Worm (Caenorhabditis elegans): ENCODE data around the gene fbxc-51.

fbxc-51 gene

DNA sequence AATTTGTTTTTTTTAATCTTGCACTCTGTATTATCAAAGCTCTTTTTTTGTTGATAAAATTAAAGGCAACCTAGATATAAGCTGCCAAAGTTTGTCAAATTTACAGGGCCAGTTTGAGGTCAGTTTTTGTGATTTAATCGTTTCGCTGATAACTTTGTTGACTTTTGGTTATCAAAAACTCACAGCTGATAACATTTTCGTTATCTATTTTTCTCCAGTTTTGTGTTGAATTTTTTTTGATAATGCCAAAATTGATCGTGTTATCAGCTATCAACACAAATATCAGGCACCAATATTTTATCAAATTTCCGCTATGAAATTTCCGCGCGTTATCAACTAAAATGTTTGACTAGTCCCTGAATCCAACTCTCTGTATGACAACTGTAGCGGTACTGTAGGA, 46.6 kb downstream of the fbxc-51 start (continued):
- no peak for TF ChIP-seq nhr-71 (tag; optimal IDR thresholded peaks at IDR 0.05)
- no peak for TF ChIP-seq ztf-4 (tag; optimal IDR thresholded peaks at IDR 0.05)
- TF ChIP-seq mdl-1 (tag; optimal IDR thresholded peaks at IDR 0.05) = no peak
- TF ChIP-seq mab-9 (GFP tag; IDR thresholded peaks at IDR 0.05) = no peak
- TF ChIP-seq fkh-8 (tag; optimal IDR thresholded peaks at IDR 0.05) = no peak
- TF ChIP-seq nhr-85 (tag) = no peak
- no peak for TF ChIP-seq xbp-1 (tag; optimal IDR thresholded peaks at IDR 0.05)
- no peak for TF ChIP-seq lin-13 (GFP tag; optimal IDR thresholded peaks at IDR 0.05)
- TF ChIP-seq nhr-90 (tag; optimal IDR thresholded peaks at IDR 0.05; ENCODE audit: poor library complexity) = peak; percentile 31
- TF ChIP-seq blmp-1 (tag; optimal IDR thresholded peaks at IDR 0.05) = no peak
- no peak for TF ChIP-seq snpc-4 (tag; optimal IDR thresholded peaks at IDR 0.05)
- TF ChIP-seq C34B4.2 (tag; optimal IDR thresholded peaks at IDR 0.05) = no peak
- TF ChIP-seq egl-27 (tag; optimal IDR thresholded peaks at IDR 0.05) = no peak
- no peak for TF ChIP-seq hlh-4 (tag; optimal IDR thresholded peaks at IDR 0.05)
- TF ChIP-seq ztf-11 (tag; optimal IDR thresholded peaks at IDR 0.05) = no peak
- peak; percentile 27 for TF ChIP-seq lin-14 (GFP tag; optimal IDR thresholded peaks at IDR 0.05)
- TF ChIP-seq unc-86 (tag; optimal IDR thresholded peaks at IDR 0.05) = no peak
- no peak for TF ChIP-seq ceh-90 (tag; optimal IDR thresholded peaks at IDR 0.05)
- TF ChIP-seq ceh-88 (GFP tag; IDR thresholded peaks at IDR 0.05) = no peak
- TF ChIP-seq vab-15 (tag; optimal IDR thresholded peaks at IDR 0.05) = no peak
- TF ChIP-seq dsc-1 (tag; optimal IDR thresholded peaks at IDR 0.05) = no peak
- no peak for TF ChIP-seq lin-15B (tag; optimal IDR thresholded peaks at IDR 0.05)
- TF ChIP-seq unc-98 (GFP tag; IDR thresholded peaks at IDR 0.05) = no peak
- no peak for TF ChIP-seq mep-1 (tag; optimal IDR thresholded peaks at IDR 0.05)
- no peak for TF ChIP-seq ceh-63 (GFP tag; optimal IDR thresholded peaks at IDR 0.05)
- no peak for TF ChIP-seq unc-130 (tag; optimal IDR thresholded peaks at IDR 0.05)
- TF ChIP-seq aha-1 (tag; optimal IDR thresholded peaks at IDR 0.05) = no peak
- no peak for TF ChIP-seq sox-4 (tag; optimal IDR thresholded peaks at IDR 0.05)
- peak in 1 of 2 experiments; percentile 48 for TF ChIP-seq lin-35 (GFP tag; optimal IDR thresholded peaks at IDR 0.05)
- TF ChIP-seq alr-1 (tag; optimal IDR thresholded peaks at IDR 0.05; ENCODE audit: borderline replicate concordance) = no peak
- TF ChIP-seq zag-1 (tag; optimal IDR thresholded peaks at IDR 0.05) = no peak
- TF ChIP-seq pqm-1 (tag; optimal IDR thresholded peaks at IDR 0.05) = peak; percentile 100
- TF ChIP-seq fos-1 (tag; optimal IDR thresholded peaks at IDR 0.05) = no peak
- no peak for TF ChIP-seq C16A3.4 (tag; optimal IDR thresholded peaks at IDR 0.05)
- no peak for TF ChIP-seq skn-1 (tag; optimal IDR thresholded peaks at IDR 0.05)
- no peak for TF ChIP-seq unc-62 (GFP tag; optimal IDR thresholded peaks at IDR 0.05)
- no peak for TF ChIP-seq pag-3 (tag; optimal IDR thresholded peaks at IDR 0.05; ENCODE audit: borderline replicate concordance, insufficient read depth)

DNA sequence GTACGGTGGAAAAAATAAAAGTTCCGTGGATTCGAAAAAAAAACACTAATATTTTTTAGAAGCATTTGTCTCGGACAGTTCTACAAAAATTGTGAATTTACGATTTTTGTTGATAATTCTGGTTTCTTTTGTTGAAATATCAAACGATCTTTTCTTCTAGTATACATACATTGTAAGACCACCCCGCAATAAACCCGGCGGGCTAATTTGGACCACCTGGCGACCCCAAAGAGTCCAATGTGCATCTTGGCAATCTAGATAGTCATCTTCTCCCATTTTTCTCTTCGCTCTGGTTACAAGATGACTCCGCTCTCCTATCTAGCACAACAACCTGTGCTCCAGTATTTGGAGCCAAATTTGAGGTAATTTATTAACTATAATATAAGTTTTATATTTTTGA, 47.2 kb downstream of the fbxc-51 start, which contains the start of gene fbxc-29:
Gene fbxc-29 (plus strand): TSS at position 301 of the 400 bp plus-strand sequence.
- TF ChIP-seq dsc-1 (tag; optimal IDR thresholded peaks at IDR 0.05) (peak; percentile 17), blmp-1 (tag; optimal IDR thresholded peaks at IDR 0.05) (no peak), sup-37 (GFP tag; optimal IDR thresholded peaks at IDR 0.05) (no peak), ceh-90 (tag; optimal IDR thresholded peaks at IDR 0.05) (no peak)

DNA sequence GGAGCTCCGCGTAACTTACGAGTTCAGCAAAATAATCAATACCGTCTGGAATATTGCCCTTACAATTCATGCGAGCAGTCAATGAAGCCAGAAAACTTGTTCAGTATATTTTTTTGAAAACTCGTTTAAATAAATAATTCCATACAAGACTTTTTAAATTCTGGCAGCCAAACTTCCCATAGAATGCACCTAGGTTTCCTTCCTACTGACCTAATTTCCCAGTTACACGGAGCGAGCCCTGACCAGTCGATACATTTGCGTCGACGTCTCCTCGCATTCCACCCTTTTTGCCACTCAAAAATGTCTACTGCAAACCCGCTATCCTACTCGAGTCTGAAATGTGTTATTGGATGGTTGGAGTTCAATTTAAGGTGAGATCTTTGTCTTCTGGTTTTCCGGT, 48.7 kb downstream of the fbxc-51 start, which contains the start of gene fbxc-30:
Gene fbxc-30 (plus strand): TSS at position 301 of the 400 bp plus-strand sequence.
- TF ChIP-seq vab-15 (tag; optimal IDR thresholded peaks at IDR 0.05) (no peak), ces-1 (GFP tag; optimal IDR thresholded peaks at IDR 0.05) (no peak), unc-86 (tag; optimal IDR thresholded peaks at IDR 0.05) (no peak), unc-130 (tag; optimal IDR thresholded peaks at IDR 0.05) (no peak), ceh-8 (GFP tag; optimal IDR thresholded peaks at IDR 0.05) (no peak), tlp-1 (tag; optimal IDR thresholded peaks at IDR 0.05) (no peak), hlh-4 (tag; optimal IDR thresholded peaks at IDR 0.05) (no peak), zip-4 (GFP tag; optimal IDR thresholded peaks at IDR 0.05) (no peak), fos-1 (tag; optimal IDR thresholded peaks at IDR 0.05) (no peak), C34B4.2 (tag; optimal IDR thresholded peaks at IDR 0.05) (no peak), tbx-2 (tag; optimal IDR thresholded peaks at IDR 0.05) (no peak)

All from whole organism, L1 larva.